Worm (Caenorhabditis elegans) whole organism, young adult: Measurements from ENCODE around the gene cyn-8.

Experiments used
- B0336.3 ChIP-seq: fragments of 200-800 bp; sonication (Bioruptor generic); IDR thresholded peaks from 2 replicates; pipeline ENCODE4 v1.3.6; 2022; ENCODE audit warnings: missing genetic modification characterization, missing compliant biosample characterization
- D2030.7 ChIP-seq: fragments of 200-800 bp; sonication (Bioruptor generic); IDR thresholded peaks from 2 replicates; pipeline ENCODE4 v1.3.6; 2022; ENCODE audit warnings: missing genetic modification reagents, missing genetic modification characterization, missing compliant biosample characterization
- F10E7.11 ChIP-seq: sonication (generic microtip); optimal IDR thresholded peaks from 2 replicates; lab custom pipeline; 2017; ENCODE audit warnings: mild to moderate bottlenecking, missing genetic modification characterization, moderate library complexity, missing compliant biosample characterization
- F23B12.7 ChIP-seq: sonication (generic microtip); optimal IDR thresholded peaks from 2 replicates; lab custom pipeline; 2017; ENCODE audit warnings: missing genetic modification characterization, mild to moderate bottlenecking, missing compliant biosample characterization, antibody characterized with exemption, moderate library complexity; ENCODE audit not compliant: insufficient read depth
- F37B4.10 ChIP-seq: fragments of 200-800 bp; sonication (Bioruptor generic); IDR thresholded peaks from 2 replicates; pipeline ENCODE4 v1.3.6; 2022; ENCODE audit warnings: missing genetic modification characterization, missing compliant biosample characterization
- F39B2.1 ChIP-seq: fragments of 200-800 bp; sonication (Bioruptor generic); IDR thresholded peaks from 2 replicates; pipeline ENCODE4 v1.3.6; 2022; ENCODE audit warnings: missing genetic modification reagents, missing genetic modification characterization, missing compliant biosample characterization
- F52B5.7 ChIP-seq: sonication (generic microtip); optimal IDR thresholded peaks from 2 replicates; lab custom pipeline; 2016; ENCODE audit warnings: mild to moderate bottlenecking, missing genetic modification characterization, missing compliant biosample characterization
- F57A8.1 ChIP-seq: fragments of 200-800 bp; sonication (Bioruptor generic); optimal IDR thresholded peaks from 2 replicates; lab custom pipeline; 2018; ENCODE audit warnings: mild to moderate bottlenecking, missing genetic modification characterization, moderate library complexity, missing compliant biosample characterization
- F57C9.4 ChIP-seq: sonication (generic microtip); optimal IDR thresholded peaks from 2 replicates; lab custom pipeline; 2017; ENCODE audit warnings: mild to moderate bottlenecking, missing genetic modification characterization, missing compliant biosample characterization
- T07F8.4 ChIP-seq: sonication (generic microtip); optimal IDR thresholded peaks from 2 replicates; lab custom pipeline; 2016; ENCODE audit warnings: mild to moderate bottlenecking, missing genetic modification characterization, moderate library complexity, missing compliant biosample characterization
- Y53F4B.3 ChIP-seq: fragments of 200-800 bp; sonication (Bioruptor generic); IDR thresholded peaks from 2 replicates; pipeline ENCODE4 v1.3.6; 2022; ENCODE audit warnings: missing genetic modification reagents, missing genetic modification characterization, missing compliant biosample characterization
- Y95B8A.8 ChIP-seq: fragments of 200-800 bp; sonication (Bioruptor generic); IDR thresholded peaks from 2 replicates; pipeline ENCODE4 v1.3.6; 2022; ENCODE audit warnings: missing genetic modification reagents, missing genetic modification characterization, missing compliant biosample characterization
- aptf-2 ChIP-seq: fragments of 200-800 bp; sonication (Bioruptor generic); conservative IDR thresholded peaks from 2 replicates; pipeline ENCODE4 v1.3.6; 2022; ENCODE audit warnings: missing genetic modification reagents, missing genetic modification characterization, missing compliant biosample characterization
- aptf-3 ChIP-seq: fragments of 200-800 bp; sonication (Bioruptor generic); IDR thresholded peaks from 2 replicates; pipeline ENCODE4 v1.3.6; 2022; ENCODE audit warnings: missing genetic modification characterization, missing compliant biosample characterization
- athp-1 ChIP-seq: sonication (generic microtip); optimal IDR thresholded peaks from 2 replicates; lab custom pipeline; 2017; ENCODE audit warnings: mild to moderate bottlenecking, missing genetic modification characterization, missing compliant biosample characterization
- attf-3 ChIP-seq: fragments of 200-800 bp; sonication (Bioruptor generic); conservative IDR thresholded peaks from 2 replicates; pipeline ENCODE4 v1.3.6; 2022; ENCODE audit warnings: missing genetic modification reagents, missing genetic modification characterization, missing compliant biosample characterization
- attf-5 ChIP-seq: fragments of 200-800 bp; sonication (Bioruptor generic); optimal IDR thresholded peaks from 2 replicates; lab custom pipeline; 2018; ENCODE audit warnings: mild to moderate bottlenecking, missing genetic modification characterization, missing compliant biosample characterization
- bed-1 ChIP-seq: fragments of 200-800 bp; sonication (Bioruptor generic); IDR thresholded peaks from 2 replicates; pipeline ENCODE4 v1.3.6; 2022; ENCODE audit warnings: missing genetic modification reagents, missing genetic modification characterization, missing compliant biosample characterization
- bed-2 ChIP-seq: fragments of 200-800 bp; sonication (Bioruptor generic); IDR thresholded peaks from 2 replicates; pipeline ENCODE4 v1.3.6; 2022; ENCODE audit warnings: missing genetic modification reagents, missing genetic modification characterization, missing compliant biosample characterization
- cebp-2 ChIP-seq: fragments of 200-800 bp; sonication (Bioruptor generic); IDR thresholded peaks from 2 replicates; pipeline ENCODE4 v1.3.6; 2022; ENCODE audit warnings: missing genetic modification characterization, missing compliant biosample characterization
- ceh-58 ChIP-seq: fragments of 200-800 bp; sonication (Bioruptor generic); IDR thresholded peaks from 2 replicates; pipeline ENCODE4 v1.3.6; 2022; ENCODE audit warnings: missing genetic modification characterization, missing compliant biosample characterization
- ceh-79 ChIP-seq: sonication (generic microtip); optimal IDR thresholded peaks from 2 replicates; lab custom pipeline; 2017; ENCODE audit warnings: mild to moderate bottlenecking, missing genetic modification characterization, missing compliant biosample characterization
- ceh-91 ChIP-seq: fragments of 200-800 bp; sonication (Bioruptor generic); IDR thresholded peaks from 2 replicates; pipeline ENCODE4 v1.3.6; 2022; ENCODE audit warnings: missing genetic modification reagents, missing genetic modification characterization, missing compliant biosample characterization
- die-1 ChIP-seq: sonication (generic microtip); optimal IDR thresholded peaks from 2 replicates; lab custom pipeline; 2016; ENCODE audit warnings: missing genotype, mild to moderate bottlenecking, missing genetic modification characterization, missing compliant biosample characterization
- efl-1 ChIP-seq: fragments of 150-350 bp; optimal IDR thresholded peaks from 2 replicates; lab custom pipeline; 2014; ENCODE audit warnings: missing biosample characterization, missing genetic modification reagents, missing genetic modification characterization
- ets-4 ChIP-seq: fragments of 200-800 bp; sonication (Bioruptor generic); optimal IDR thresholded peaks from 2 replicates; lab custom pipeline; 2018; ENCODE audit warnings: mild to moderate bottlenecking, missing genetic modification characterization, missing compliant biosample characterization
- gei-17 ChIP-seq: fragments of 200-800 bp; sonication (Bioruptor generic); optimal IDR thresholded peaks from 2 replicates; lab custom pipeline; 2018; ENCODE audit warnings: mild to moderate bottlenecking, missing genetic modification characterization, missing compliant biosample characterization
- hmg-20 ChIP-seq: fragments of 200-800 bp; sonication (Bioruptor generic); IDR thresholded peaks from 2 replicates; pipeline ENCODE4 v1.3.6; 2022; ENCODE audit warnings: missing genetic modification reagents, missing genetic modification characterization, missing compliant biosample characterization
- hsf-1 ChIP-seq: fragments of 200-800 bp; sonication (Bioruptor generic); IDR thresholded peaks from 2 replicates; pipeline ENCODE4 v1.3.6; 2022; ENCODE audit warnings: missing genetic modification reagents, missing genetic modification characterization, missing compliant biosample characterization
- let-526 ChIP-seq: fragments of 200-800 bp; sonication (Bioruptor generic); IDR thresholded peaks from 2 replicates; pipeline ENCODE4 v1.3.6; 2022; ENCODE audit warnings: missing genetic modification reagents, missing genetic modification characterization, missing compliant biosample characterization
- lin-40 ChIP-seq: sonication (generic microtip); optimal IDR thresholded peaks from 2 replicates; lab custom pipeline; 2016; ENCODE audit warnings: missing genetic modification characterization, mild to moderate bottlenecking, missing compliant biosample characterization, missing genotype, missing genetic modification reagents
- lir-1 ChIP-seq: fragments of 200-800 bp; sonication (Bioruptor generic); conservative IDR thresholded peaks from 2 replicates; pipeline ENCODE4 v1.3.6; 2022; ENCODE audit warnings: missing genetic modification reagents, missing genetic modification characterization, missing compliant biosample characterization
- lsy-27 ChIP-seq: sonication (generic microtip); optimal IDR thresholded peaks from 2 replicates; lab custom pipeline; 2017; ENCODE audit warnings: missing genetic modification characterization, mild to moderate bottlenecking, missing compliant biosample characterization, antibody characterized with exemption, missing genotype, borderline replicate concordance; ENCODE audit not compliant: insufficient read depth
- madf-3 ChIP-seq: fragments of 200-800 bp; sonication (Bioruptor generic); IDR thresholded peaks from 2 replicates; pipeline ENCODE4 v1.3.6; 2022; ENCODE audit warnings: missing genetic modification reagents, missing genetic modification characterization, missing compliant biosample characterization
- mel-28 ChIP-seq: sonication (generic microtip); optimal IDR thresholded peaks from 2 replicates; lab custom pipeline; 2016; ENCODE audit warnings: borderline replicate concordance, mild to moderate bottlenecking, missing genetic modification characterization, missing compliant biosample characterization
- mes-4 ChIP-seq: sonication (generic microtip); optimal IDR thresholded peaks from 2 replicates; lab custom pipeline; 2016; ENCODE audit warnings: missing genotype, missing genetic modification characterization, missing compliant biosample characterization
- nfya-1 ChIP-seq: sonication (generic microtip); optimal IDR thresholded peaks from 2 replicates; lab custom pipeline; 2017; ENCODE audit warnings: antibody characterized with exemption, missing compliant biosample characterization, missing genetic modification characterization, borderline replicate concordance; ENCODE audit not compliant: insufficient read depth
- nhr-120 ChIP-seq: fragments of 200-800 bp; sonication (Bioruptor generic); IDR thresholded peaks from 2 replicates; pipeline ENCODE4 v1.3.6; 2022; ENCODE audit warnings: missing genetic modification characterization, missing compliant biosample characterization
- nhr-80 ChIP-seq: sonication (generic microtip); optimal IDR thresholded peaks from 2 replicates; lab custom pipeline; 2016; ENCODE audit warnings: missing genetic modification characterization, missing compliant biosample characterization
- nhr-90 ChIP-seq: sonication (generic microtip); optimal IDR thresholded peaks from 2 replicates; lab custom pipeline; 2016; ENCODE audit warnings: missing genotype, mild to moderate bottlenecking, missing genetic modification characterization, missing compliant biosample characterization
- rcor-1 ChIP-seq: fragments of 200-800 bp; sonication (Bioruptor generic); IDR thresholded peaks from 2 replicates; pipeline ENCODE4 v1.3.6; 2022; ENCODE audit warnings: missing genetic modification reagents, missing genetic modification characterization, missing compliant biosample characterization
- repo-1 ChIP-seq: sonication (generic microtip); optimal IDR thresholded peaks from 2 replicates; lab custom pipeline; 2017; ENCODE audit warnings: mild to moderate bottlenecking, missing genetic modification characterization, missing compliant biosample characterization
- rpc-1 ChIP-seq, 2 experiments: fragments of 150-350 bp in 1 of 2; sonication (generic microtip) in 1 of 2; optimal IDR thresholded peaks; 2 replicates each; lab custom pipeline; 2014 to 2018; ENCODE audit warnings: missing biosample characterization in 1 of 2, missing genetic modification characterization in 1 of 2, missing genetic modification reagents in 1 of 2, missing genotype in 1 of 2
- snpc-1.1 ChIP-seq: sonication (generic microtip); optimal IDR thresholded peaks from 2 replicates; lab custom pipeline; 2017; ENCODE audit warnings: missing genetic modification characterization, mild to moderate bottlenecking, missing compliant biosample characterization, antibody characterized with exemption, moderate library complexity, missing genotype, missing genetic modification reagents; ENCODE audit not compliant: insufficient read depth
- tbx-9 ChIP-seq: sonication (generic microtip); optimal IDR thresholded peaks from 2 replicates; lab custom pipeline; 2016; ENCODE audit warnings: borderline replicate concordance, missing genetic modification characterization, inconsistent platforms, missing compliant biosample characterization
- unc-62 ChIP-seq: fragments of 150-350 bp; optimal IDR thresholded peaks from 2 replicates; lab custom pipeline; 2014; ENCODE audit warnings: missing biosample characterization, missing genetic modification reagents, missing genetic modification characterization
- zim-3 ChIP-seq: sonication (generic microtip); optimal IDR thresholded peaks from 2 replicates; lab custom pipeline; 2017; ENCODE audit warnings: mild to moderate bottlenecking, missing genetic modification characterization, moderate library complexity, missing compliant biosample characterization
- ztf-26 ChIP-seq: sonication (generic microtip); optimal IDR thresholded peaks from 2 replicates; lab custom pipeline; 2017; ENCODE audit warnings: missing genetic modification characterization, missing compliant biosample characterization
- ztf-3 ChIP-seq: fragments of 200-800 bp; sonication (Bioruptor generic); optimal IDR thresholded peaks from 2 replicates; lab custom pipeline; 2018; ENCODE audit warnings: mild to moderate bottlenecking, missing genetic modification characterization, missing compliant biosample characterization

The cyn-8 gene

ce11 chrX:8939389-8939788 lies 28.3 kb downstream of the cyn-8 start (continued):
- TF ChIP-seq aptf-3 (GFP tag; lab: Robert Waterston, UW): 0 out of 2 replicates have a peak, but pooled peaks have one; percentile 32
- TF ChIP-seq F57A8.1 (GFP tag; lab: Kevin White, UChicago): no peak
- peak; percentile 25 for TF ChIP-seq snpc-1.1 (tag; lab: Kevin White, UChicago)
- TF ChIP-seq mel-28: no peak
- TF ChIP-seq F37B4.10 (GFP tag; lab: Robert Waterston, UW): no peak
- no peak for TF ChIP-seq Y95B8A.8 (GFP tag; lab: Robert Waterston, UW)
- no peak for TF ChIP-seq lir-1
- TF ChIP-seq aptf-2: no peak
- no peak for TF ChIP-seq nhr-80 (tag; lab: Kevin White, UChicago)
- TF ChIP-seq F52B5.7 (tag; lab: Kevin White, UChicago): no peak
- TF ChIP-seq efl-1 (GFP tag; lab: Kevin White, UChicago): peak; percentile 8
- TF ChIP-seq let-526 (GFP tag; lab: Robert Waterston, UW): no peak
- TF ChIP-seq ceh-91: no peak
- peak; percentile 41 for TF ChIP-seq ztf-26 (tag; lab: Kevin White, UChicago)
- no peak for TF ChIP-seq unc-62 (GFP tag; lab: Kevin White, UChicago)
- TF ChIP-seq nhr-90: peak; percentile 59
- no peak for TF ChIP-seq F23B12.7 (tag; lab: Kevin White, UChicago)
- TF ChIP-seq nhr-120 (GFP tag; lab: Robert Waterston, UW): 0 out of 2 replicates have a peak, but pooled peaks have one; percentile 26
- no peak for TF ChIP-seq hmg-20
- no peak for TF ChIP-seq gei-17 (GFP tag; lab: Kevin White, UChicago)
- TF ChIP-seq F39B2.1 (GFP tag; lab: Robert Waterston, UW): no peak
- TF ChIP-seq attf-5: no peak
- TF ChIP-seq Y53F4B.3 (GFP tag; lab: Robert Waterston, UW): no peak
- no peak for TF ChIP-seq nfya-1 (tag; lab: Kevin White, UChicago)
- TF ChIP-seq F10E7.11 (tag; lab: Kevin White, UChicago): no peak
- no peak for TF ChIP-seq ztf-3 (GFP tag; lab: Kevin White, UChicago)
- no peak for TF ChIP-seq B0336.3 (GFP tag; lab: Robert Waterston, UW)
- 0 out of 2 replicates have a peak, but pooled peaks have one; percentile 24 for TF ChIP-seq rcor-1 (GFP tag; lab: Robert Waterston, UW)
- peak; percentile 6 for TF ChIP-seq F57C9.4 (tag; lab: Kevin White, UChicago)
- TF ChIP-seq hsf-1 (GFP tag; lab: Robert Waterston, UW): no peak
- peak; percentile 4 for TF ChIP-seq ceh-79 (tag; lab: Kevin White, UChicago)
- peak; percentile 75 for TF ChIP-seq die-1 (tag; lab: Kevin White, UChicago)
- peak; percentile 82 for TF ChIP-seq rpc-1 (optimal IDR thresholded peaks at IDR 0.05; lab: Kevin White, UChicago)
- TF ChIP-seq rpc-1 (tag; optimal IDR thresholded peaks at IDR 0.05; lab: Kevin White, UChicago): peak; percentile 91
- no peak for TF ChIP-seq ets-4 (GFP tag; lab: Kevin White, UChicago)
- TF ChIP-seq tbx-9 (tag; lab: Kevin White, UChicago): no peak
- TF ChIP-seq madf-3: no peak
- TF ChIP-seq D2030.7 (GFP tag; lab: Robert Waterston, UW): peak; percentile 64; the same call in 1 of the 2 replicates
- no peak for TF ChIP-seq bed-2 (GFP tag; lab: Robert Waterston, UW)
- TF ChIP-seq attf-3: no peak
- no peak for TF ChIP-seq cebp-2 (GFP tag; lab: Robert Waterston, UW)
- no peak for TF ChIP-seq lin-40 (tag; lab: Kevin White, UChicago)
- no peak for TF ChIP-seq zim-3 (tag; lab: Kevin White, UChicago)
- TF ChIP-seq athp-1: no peak
- no peak for TF ChIP-seq bed-1 (GFP tag; lab: Robert Waterston, UW)
- no peak for TF ChIP-seq ceh-58 (GFP tag; lab: Robert Waterston, UW)
- TF ChIP-seq mes-4 (tag; lab: Kevin White, UChicago): peak; percentile 33
- TF ChIP-seq repo-1 (tag; lab: Kevin White, UChicago): peak; percentile 35
- no peak for TF ChIP-seq lsy-27 (tag; lab: Kevin White, UChicago)
- TF ChIP-seq T07F8.4 (tag; lab: Kevin White, UChicago): no peak
